Worm (Caenorhabditis elegans) whole organism, L4 larva: ENCODE data around the gene srw-36.
A peak's percentile ranks its signal among the peaks of the same experiment; 100 is the strongest.

Experiments
- D1046.2 ChIP-seq: fragments of 200-800 bp; sonication (Bioruptor generic); IDR thresholded peaks from 2 replicates; pipeline ENCODE4 v1.3.6; 2022; ENCODE audit warnings: missing genetic modification characterization, missing compliant biosample characterization
- F10B5.3 ChIP-seq: sonication (generic microtip); optimal IDR thresholded peaks from 2 replicates; lab custom pipeline; 2016; ENCODE audit warnings: mild to moderate bottlenecking, missing genetic modification characterization, missing compliant biosample characterization
- T20F7.1 ChIP-seq: fragments of 200-800 bp; sonication (Bioruptor generic); optimal IDR thresholded peaks from 2 replicates; lab custom pipeline; 2018; ENCODE audit warnings: mild to moderate bottlenecking, missing genetic modification characterization, missing compliant biosample characterization
- Y48G9A.11 ChIP-seq: fragments of 200-800 bp; sonication (Bioruptor generic); IDR thresholded peaks from 2 replicates; pipeline ENCODE4 v1.3.6; 2022; ENCODE audit warnings: missing genetic modification reagents, missing genetic modification characterization, missing compliant biosample characterization
- ZK337.2 ChIP-seq: fragments of 200-800 bp; sonication (Bioruptor generic); IDR thresholded peaks from 2 replicates; pipeline ENCODE4 v1.3.6; 2022; ENCODE audit warnings: missing genetic modification reagents, missing genetic modification characterization, missing compliant biosample characterization
- ZK546.5 ChIP-seq, 2 experiments: sonication (generic microtip); optimal IDR thresholded peaks; 2 replicates each; lab custom pipeline; 2017; ENCODE audit warnings: missing biosample characterization in 2 of 2, missing genetic modification characterization in 2 of 2
- aly-2 ChIP-seq: sonication (generic microtip); optimal IDR thresholded peaks from 2 replicates; lab custom pipeline; 2018; ENCODE audit warnings: missing biosample characterization, missing genetic modification characterization
- ama-1 ChIP-seq: fragments of 150-350 bp; optimal IDR thresholded peaks from 2 replicates; lab custom pipeline; 2014; ENCODE audit warnings: inconsistent platforms, mixed read lengths
- arid-1 ChIP-seq: fragments of 200-800 bp; sonication (Bioruptor generic); conservative IDR thresholded peaks from 2 replicates; pipeline ENCODE4 v1.3.6; 2022; ENCODE audit warnings: missing genetic modification reagents, missing genetic modification characterization, missing compliant biosample characterization
- ces-1 ChIP-seq: fragments of 150-350 bp; sonication (generic microtip); optimal IDR thresholded peaks from 4 replicates; lab custom pipeline; 2014; ENCODE audit warnings: missing biosample characterization, missing genetic modification reagents, missing genetic modification characterization
- cey-2 ChIP-seq: sonication (generic microtip); optimal IDR thresholded peaks from 3 replicates; lab custom pipeline; 2017; ENCODE audit warnings: missing genetic modification characterization, mild to moderate bottlenecking, missing compliant biosample characterization, antibody characterized with exemption, borderline replicate concordance; ENCODE audit not compliant: insufficient read depth
- ctbp-1 ChIP-seq: fragments of 200-800 bp; sonication (Bioruptor generic); IDR thresholded peaks from 2 replicates; pipeline ENCODE4 v1.3.6; 2022; ENCODE audit warnings: missing genetic modification reagents, missing genetic modification characterization, missing compliant biosample characterization
- daf-12 ChIP-seq: fragments of 150-350 bp; optimal IDR thresholded peaks from 2 replicates; lab custom pipeline; 2014; ENCODE audit warnings: missing biosample characterization, missing genetic modification reagents, missing genetic modification characterization
- daf-16 ChIP-seq, 3 experiments: sonication (generic microtip); optimal IDR thresholded peaks; 2 replicates each; lab custom pipeline; 2016 to 2017; ENCODE audit warnings: missing genetic modification characterization in 3 of 3, missing genetic modification reagents in 3 of 3, mild to moderate bottlenecking in 2 of 3, missing compliant biosample characterization in 2 of 3, missing biosample characterization in 1 of 3, moderate library complexity in 1 of 3
- daf-19 ChIP-seq: fragments of 200-800 bp; sonication (Bioruptor generic); conservative IDR thresholded peaks from 2 replicates; pipeline ENCODE4 v1.3.6; 2022; ENCODE audit warnings: missing genetic modification characterization, missing compliant biosample characterization
- dpl-1 ChIP-seq: fragments of 150-350 bp; optimal IDR thresholded peaks from 2 replicates; lab custom pipeline; 2014; ENCODE audit warnings: missing biosample characterization, missing genetic modification reagents, missing genetic modification characterization
- egl-43 ChIP-seq: fragments of 200-800 bp; sonication (Bioruptor generic); IDR thresholded peaks from 2 replicates; pipeline ENCODE4 v1.3.6; 2022; ENCODE audit warnings: missing genetic modification reagents, missing genetic modification characterization, missing compliant biosample characterization
- hif-1 ChIP-seq, 2 experiments: sonication (generic microtip); optimal IDR thresholded peaks; 2 replicates each; lab custom pipeline; 2016 to 2017; ENCODE audit warnings: missing compliant biosample characterization in 2 of 2, missing genetic modification characterization in 2 of 2, missing genetic modification reagents in 2 of 2, missing genotype in 2 of 2, mild to moderate bottlenecking in 1 of 2
- hmg-1.1 ChIP-seq: fragments of 200-800 bp; sonication (Bioruptor generic); IDR thresholded peaks from 2 replicates; pipeline ENCODE4 v1.3.6; 2022; ENCODE audit warnings: missing genetic modification reagents, missing genetic modification characterization, missing compliant biosample characterization
- lim-7 ChIP-seq: fragments of 200-800 bp; sonication (Bioruptor generic); IDR thresholded peaks from 2 replicates; pipeline ENCODE4 v1.3.6; 2022; ENCODE audit warnings: missing genetic modification characterization, missing compliant biosample characterization
- lin-1 ChIP-seq: fragments of 200-800 bp; sonication (Bioruptor generic); IDR thresholded peaks from 2 replicates; pipeline ENCODE4 v1.3.6; 2022; ENCODE audit warnings: missing genetic modification reagents, missing genetic modification characterization, missing compliant biosample characterization
- lin-15B ChIP-seq: fragments of 150-350 bp; sonication (generic microtip); optimal IDR thresholded peaks from 3 replicates; lab custom pipeline; 2014; ENCODE audit warnings: missing biosample characterization, missing genetic modification characterization
- lin-29 ChIP-seq: fragments of 200-800 bp; sonication (Bioruptor generic); IDR thresholded peaks from 2 replicates; pipeline ENCODE4 v1.3.6; 2022; ENCODE audit warnings: missing genetic modification reagents, missing genetic modification characterization, missing compliant biosample characterization
- lir-3 ChIP-seq: sonication (generic microtip); optimal IDR thresholded peaks from 2 replicates; lab custom pipeline; 2016; ENCODE audit warnings: mild to moderate bottlenecking, missing genetic modification characterization, missing compliant biosample characterization
- lsy-2 ChIP-seq, 2 experiments: fragments of 150-350 bp in 1 of 2; sonication (generic microtip) in 1 of 2; optimal IDR thresholded peaks; 2 replicates each; lab custom pipeline; 2014 to 2017; ENCODE audit warnings: missing biosample characterization in 2 of 2, missing genetic modification characterization in 2 of 2
- madf-9 ChIP-seq: fragments of 200-800 bp; sonication (Bioruptor generic); conservative IDR thresholded peaks from 2 replicates; pipeline ENCODE4 v1.3.6; 2022; ENCODE audit warnings: missing genetic modification reagents, missing genetic modification characterization, missing compliant biosample characterization
- mdt-29 ChIP-seq: fragments of 200-800 bp; sonication (Bioruptor generic); IDR thresholded peaks from 2 replicates; pipeline ENCODE4 v1.3.6; 2022; ENCODE audit warnings: missing genetic modification reagents, missing genetic modification characterization, missing compliant biosample characterization
- nhr-11 ChIP-seq: fragments of 150-350 bp; optimal IDR thresholded peaks from 2 replicates; lab custom pipeline; 2014; ENCODE audit warnings: missing biosample characterization, missing genetic modification characterization
- nhr-111 ChIP-seq: fragments of 200-800 bp; sonication (Bioruptor generic); optimal IDR thresholded peaks from 2 replicates; lab custom pipeline; 2018; ENCODE audit warnings: mild to moderate bottlenecking, missing genetic modification characterization, missing compliant biosample characterization
- nhr-237 ChIP-seq: sonication (generic microtip); optimal IDR thresholded peaks from 2 replicates; lab custom pipeline; 2017; ENCODE audit warnings: missing biosample characterization, missing genetic modification characterization
- nhr-25 ChIP-seq: sonication (generic microtip); optimal IDR thresholded peaks from 2 replicates; lab custom pipeline; 2017; ENCODE audit warnings: missing genetic modification characterization, mild to moderate bottlenecking, missing compliant biosample characterization, antibody characterized with exemption, moderate library complexity, borderline replicate concordance; ENCODE audit not compliant: insufficient read depth
- nhr-48 ChIP-seq: sonication (generic microtip); optimal IDR thresholded peaks from 2 replicates; lab custom pipeline; 2016; ENCODE audit warnings: mild to moderate bottlenecking, missing genetic modification characterization, missing compliant biosample characterization
- nhr-6 ChIP-seq: fragments of 150-350 bp; optimal IDR thresholded peaks from 2 replicates; lab custom pipeline; 2014; ENCODE audit warnings: missing biosample characterization, missing genetic modification characterization
- nhr-77 ChIP-seq: fragments of 150-350 bp; optimal IDR thresholded peaks from 2 replicates; lab custom pipeline; 2014; ENCODE audit warnings: missing biosample characterization, missing genetic modification characterization
- php-3 ChIP-seq: fragments of 200-800 bp; sonication (Bioruptor generic); IDR thresholded peaks from 2 replicates; pipeline ENCODE4 v1.3.6; 2022; ENCODE audit warnings: missing genetic modification reagents, missing genetic modification characterization, missing compliant biosample characterization
- set-16 ChIP-seq: fragments of 200-800 bp; sonication (Bioruptor generic); IDR thresholded peaks from 2 replicates; pipeline ENCODE4 v1.3.6; 2022; ENCODE audit warnings: missing genetic modification reagents, missing genetic modification characterization, missing compliant biosample characterization
- unc-130 ChIP-seq: sonication (generic microtip); optimal IDR thresholded peaks from 2 replicates; lab custom pipeline; 2016; ENCODE audit warnings: missing genetic modification reagents, missing genetic modification characterization, missing compliant biosample characterization
- unc-39 ChIP-seq: sonication (generic microtip); optimal IDR thresholded peaks from 2 replicates; lab custom pipeline; 2017; ENCODE audit warnings: missing biosample characterization, missing genetic modification characterization
- unc-62 ChIP-seq, 3 experiments: fragments of 150-350 bp in 1 of 3; sonication (generic microtip); optimal IDR thresholded peaks in 2 of 3; peaks in 1 of 3; 1 replicate in 1 of 3; 2 replicates in 2 of 3; lab custom pipeline; 2014 to 2017; ENCODE audit warnings: missing biosample characterization in 3 of 3, missing genetic modification characterization in 3 of 3, missing genetic modification reagents in 3 of 3, missing genotype in 1 of 3
- zip-2 ChIP-seq: fragments of 150-350 bp; optimal IDR thresholded peaks from 2 replicates; lab custom pipeline; 2014; ENCODE audit warnings: missing biosample characterization, missing genetic modification characterization
- ztf-7 ChIP-seq: fragments of 150-350 bp; optimal IDR thresholded peaks from 2 replicates; lab custom pipeline; 2014; ENCODE audit warnings: missing biosample characterization, missing genetic modification characterization

srw-36 gene

DNA sequence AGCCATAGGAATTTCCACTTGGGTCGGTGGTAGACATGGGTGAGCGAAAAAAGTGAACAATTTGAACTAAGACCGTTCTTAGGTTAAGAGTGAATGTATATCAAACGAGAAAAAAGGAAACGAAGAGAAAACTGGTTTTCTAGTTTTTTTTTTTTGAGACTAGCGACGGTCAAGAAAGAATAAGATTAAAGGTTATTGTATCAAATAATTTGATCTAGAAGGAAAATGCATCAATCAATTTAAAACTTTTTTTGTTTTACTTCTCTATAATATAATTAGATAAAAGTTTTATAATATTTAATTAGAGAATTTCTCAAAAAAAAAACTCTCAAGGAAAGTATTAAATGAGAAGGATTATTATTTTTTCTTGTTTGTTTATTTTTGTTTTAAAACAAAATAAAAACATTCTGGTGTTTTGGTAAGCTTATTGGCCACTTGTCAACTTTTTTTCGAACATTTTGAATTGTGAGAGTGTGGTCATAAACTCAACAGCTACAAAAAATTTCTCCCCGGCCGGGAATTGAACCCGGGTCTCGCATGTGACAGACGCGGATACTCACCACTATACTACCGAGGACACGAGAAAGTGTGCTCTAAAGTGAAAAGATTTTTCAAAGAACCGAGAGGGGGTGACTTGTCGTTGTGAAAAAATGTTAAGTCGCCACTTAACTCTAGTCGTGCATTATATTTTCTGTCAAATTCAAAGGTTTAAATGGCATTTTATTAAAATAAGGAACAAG lies 37.6 kb upstream of the srw-36 start, which contains the start of gene W06G6.17 (continued):
- TF ChIP-seq lir-3 (tag; lab: Kevin White, UChicago) (no peak), F10B5.3 (tag; lab: Kevin White, UChicago) (no peak), mdt-29 (GFP tag; lab: Robert Waterston, UW) (no peak), lin-29 (GFP tag; lab: Robert Waterston, UW) (no peak), D1046.2 (GFP tag; lab: Robert Waterston, UW) (no peak), unc-130 (GFP tag; lab: Kevin White, UChicago) (no peak), php-3 (GFP tag; lab: Robert Waterston, UW) (no peak), daf-19 (GFP tag; lab: Robert Waterston, UW) (no peak), lsy-2 (tag; optimal IDR thresholded peaks at IDR 0.05; lab: Kevin White, UChicago) (no peak), cey-2 (tag; lab: Kevin White, UChicago) (no peak), ctbp-1 (no peak), lin-15B (tag; lab: Kevin White, UChicago) (no peak), lim-7 (GFP tag; lab: Robert Waterston, UW) (0 out of 2 replicates have a peak, but pooled peaks have one; percentile 22), hif-1 (tag; optimal IDR thresholded peaks at IDR 0.05; lab: Kevin White, UChicago) (no peak), nhr-237 (tag; lab: Kevin White, UChicago) (no peak), aly-2 (tag; lab: Kevin White, UChicago) (no peak), ZK546.5 (tag; optimal IDR thresholded peaks at IDR 0.05; lab: Kevin White, UChicago) (no peak), ZK337.2 (GFP tag; lab: Robert Waterston, UW) (no peak), ztf-7 (tag; lab: Kevin White, UChicago) (no peak), zip-2 (tag; lab: Kevin White, UChicago) (no peak), set-16 (GFP tag; lab: Robert Waterston, UW) (no peak), nhr-111 (no peak), nhr-48 (tag; lab: Kevin White, UChicago) (no peak), daf-12 (no peak), ama-1 (lab: Kevin White, UChicago) (no peak)

DNA sequence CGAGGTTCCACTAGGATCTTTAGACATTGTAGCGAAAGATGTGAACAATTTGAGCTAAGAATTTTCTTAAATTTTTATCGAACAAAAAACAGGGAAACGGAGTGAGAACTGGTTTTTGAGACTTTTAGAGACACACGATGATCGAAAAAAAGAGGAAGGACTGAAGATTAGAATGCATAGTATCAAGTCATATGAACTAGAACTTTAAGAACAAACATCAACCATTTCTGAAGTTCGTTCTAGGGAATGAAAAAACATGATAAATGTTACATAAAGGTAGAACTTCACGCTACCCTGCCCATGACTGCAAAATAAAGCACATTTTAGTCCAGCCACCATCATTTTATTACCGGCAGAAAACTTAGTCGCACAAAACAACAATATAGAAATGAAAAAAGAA lies 36.6 kb upstream of the srw-36 start, which contains the start of gene W06G6.9:
TSS of gene W06G6.9 (minus strand) at position 101 of the 400 bp plus-strand sequence.
- TF ChIP-seq nhr-77 (tag; lab: Kevin White, UChicago) (no peak), nhr-6 (tag; lab: Kevin White, UChicago) (no peak)

DNA sequence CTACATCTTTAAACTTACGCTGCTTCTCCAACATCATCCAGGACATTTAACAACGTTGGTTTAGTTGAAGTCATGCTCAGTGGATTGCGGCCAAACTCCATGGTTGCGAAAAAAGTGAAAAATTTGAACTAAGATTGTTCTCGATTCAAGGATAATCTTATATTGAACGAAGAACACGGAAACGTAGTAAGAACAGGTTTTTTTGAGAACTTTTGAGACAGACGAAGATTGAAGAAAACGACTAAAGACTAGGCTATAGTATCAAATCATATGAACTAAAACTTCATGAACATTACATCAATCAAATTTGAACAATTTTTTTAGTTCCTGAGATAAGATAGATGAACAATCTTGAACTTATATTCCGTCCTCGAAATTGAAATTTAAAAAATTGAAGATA lies 35.9 kb upstream of the srw-36 start, which contains the start of gene W06G6.10:
TSS of gene W06G6.10 (minus strand) at position 101 of the 400 bp plus-strand sequence.
- TF ChIP-seq madf-9 (GFP tag; lab: Robert Waterston, UW) (no peak), nhr-25 (tag; lab: Kevin White, UChicago) (no peak), nhr-11 (no peak), Y48G9A.11 (GFP tag; lab: Robert Waterston, UW) (no peak)

DNA sequence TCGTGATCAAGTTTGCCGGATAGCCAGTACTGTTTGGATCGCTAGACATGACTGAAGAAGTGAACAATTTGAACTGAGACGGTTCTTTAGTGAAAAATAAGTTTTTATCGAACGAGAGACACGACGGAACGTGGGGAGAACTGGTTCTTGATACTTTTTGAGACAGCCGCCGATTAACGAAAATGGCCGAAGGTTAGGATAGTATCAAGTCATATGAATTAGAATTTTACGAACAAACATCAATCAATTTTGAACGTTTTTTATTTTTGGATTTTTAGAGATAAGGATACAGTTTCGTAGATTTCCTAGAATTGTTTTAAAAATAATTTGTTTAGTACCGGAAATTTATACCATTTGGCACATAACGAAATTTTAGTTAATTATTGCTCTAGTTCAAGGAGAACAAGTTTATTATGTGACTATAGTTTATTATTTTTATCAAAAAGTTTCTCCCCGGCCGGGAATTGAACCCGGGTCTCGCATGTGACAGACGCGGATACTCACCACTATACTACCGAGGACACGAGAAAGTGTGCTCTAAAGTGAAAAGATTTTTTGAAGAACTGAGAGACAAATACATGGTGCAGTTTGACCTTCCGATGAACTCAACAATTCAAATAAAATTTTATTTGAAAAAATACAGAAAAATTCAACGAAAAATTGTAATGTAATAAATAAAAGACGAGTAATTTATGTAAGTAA lies 34.5 kb upstream of the srw-36 start, which contains the start of gene W06G6.20:
TSS of gene W06G6.20 (minus strand) at position 51 of the 702 bp plus-strand sequence.
- TF ChIP-seq hmg-1.1 (GFP tag; lab: Robert Waterston, UW) (no peak), unc-62 (GFP tag; optimal IDR thresholded peaks at IDR 0.05 in 1 of 2; lab: Kevin White, UChicago) (no peak), unc-62 (tag; optimal IDR thresholded peaks at IDR 0.05; lab: Kevin White, UChicago) (no peak), lim-7 (GFP tag; lab: Robert Waterston, UW) (peak; percentile 72), nhr-25 (tag; lab: Kevin White, UChicago) (no peak), mdt-29 (GFP tag; lab: Robert Waterston, UW) (0 out of 2 replicates have a peak, but pooled peaks have one; percentile 16), lin-1 (GFP tag; lab: Robert Waterston, UW) (no peak), T20F7.1 (GFP tag; lab: Kevin White, UChicago) (no peak), dpl-1 (GFP tag; lab: Kevin White, UChicago) (no peak), arid-1 (GFP tag; lab: Robert Waterston, UW) (peak; percentile 49; the same call in 1 of the 2 replicates), egl-43 (GFP tag; lab: Robert Waterston, UW) (0 out of 2 replicates have a peak, but pooled peaks have one; percentile 23), unc-39 (tag; lab: Kevin White, UChicago) (no peak), nhr-111 (no peak), Y48G9A.11 (GFP tag; lab: Robert Waterston, UW) (0 out of 2 replicates have a peak, but pooled peaks have one; percentile 10), daf-16 (GFP tag; optimal IDR thresholded peaks at IDR 0.05; lab: Kevin White, UChicago) (peak in 1 of 2 experiments; percentile 63), daf-16 (tag; optimal IDR thresholded peaks at IDR 0.05; lab: Kevin White, UChicago) (peak; percentile 31), ces-1 (GFP tag; lab: Kevin White, UChicago) (no peak), php-3 (GFP tag; lab: Robert Waterston, UW) (no peak)
